Fruit fly (Drosophila melanogaster) whole organism: ENCODE data around the gene fon.

Experiments used
- CG8478 ChIP-seq: fragments of >200 bp; optimal IDR thresholded peaks from 2 replicates; lab custom pipeline; 2018; ENCODE audit warnings: inconsistent platforms
- Dll ChIP-seq: fragments of >200 bp; optimal IDR thresholded peaks from 2 replicates; lab custom pipeline; 2017
- psq ChIP-seq: fragments of >200 bp; optimal IDR thresholded peaks from 2 replicates; lab custom pipeline; 2017

dm6 chr2L:19388966-19389365 lies 3.0 kb upstream of the fon start:
- TF ChIP-seq Dll (lab: Kevin White, UChicago): no peak
- no peak for TF ChIP-seq CG8478 (lab: Kevin White, UChicago)
- no peak for TF ChIP-seq psq (lab: Kevin White, UChicago)
